Worm (Caenorhabditis elegans) whole organism, mixed stage, embryonic: Measurements from ENCODE around the gene F54D5.24.
A peak's percentile ranks its signal among the peaks of the same experiment; 100 is the strongest.

ENCODE experiments used
- M03D4.4 ChIP-seq: sonication (generic microtip); optimal IDR thresholded peaks from 2 replicates; lab custom pipeline; 2017; ENCODE audit warnings: mild to moderate bottlenecking, missing genetic modification characterization, missing compliant biosample characterization
- bed-3 ChIP-seq: fragments of 200-800 bp; sonication (Bioruptor generic); optimal IDR thresholded peaks from 3 replicates; lab custom pipeline; 2018; ENCODE audit warnings: mild to moderate bottlenecking, missing genetic modification characterization, moderate library complexity, missing compliant biosample characterization
- blmp-1 ChIP-seq: fragments of 150-350 bp; optimal IDR thresholded peaks from 2 replicates; lab custom pipeline; 2014; ENCODE audit warnings: missing biosample characterization, missing genetic modification characterization
- ceh-39 ChIP-seq: fragments of 150-350 bp; optimal IDR thresholded peaks from 2 replicates; lab custom pipeline; 2014; ENCODE audit warnings: missing biosample characterization, missing genetic modification characterization
- ceh-43 ChIP-seq: fragments of 200-800 bp; sonication (Bioruptor generic); optimal IDR thresholded peaks from 2 replicates; lab custom pipeline; 2018; ENCODE audit warnings: mild to moderate bottlenecking, missing genetic modification characterization, moderate library complexity, missing compliant biosample characterization
- ceh-83 ChIP-seq: fragments of 200-800 bp; sonication (Bioruptor generic); optimal IDR thresholded peaks from 2 replicates; lab custom pipeline; 2018; ENCODE audit warnings: mild to moderate bottlenecking, missing genetic modification characterization, missing compliant biosample characterization
- ces-1 ChIP-seq: fragments of 150-350 bp; optimal IDR thresholded peaks from 2 replicates; lab custom pipeline; 2014; ENCODE audit warnings: missing biosample characterization, missing genetic modification reagents, missing genetic modification characterization
- cnd-1 ChIP-seq: fragments of 200-800 bp; sonication (Bioruptor generic); optimal IDR thresholded peaks from 2 replicates; lab custom pipeline; 2018; ENCODE audit warnings: mild to moderate bottlenecking, missing genetic modification characterization, missing compliant biosample characterization
- drap-1 ChIP-seq: fragments of 200-800 bp; sonication (Bioruptor generic); optimal IDR thresholded peaks from 3 replicates; lab custom pipeline; 2018; ENCODE audit warnings: mild to moderate bottlenecking, missing genetic modification characterization, missing compliant biosample characterization
- elt-1 ChIP-seq: sonication (generic microtip); optimal IDR thresholded peaks from 2 replicates; lab custom pipeline; 2017; ENCODE audit warnings: missing genetic modification characterization, mild to moderate bottlenecking, missing compliant biosample characterization, antibody characterized with exemption, moderate library complexity, borderline replicate concordance; ENCODE audit not compliant: insufficient read depth
- elt-3 ChIP-seq: fragments of 150-350 bp; optimal IDR thresholded peaks from 2 replicates; lab custom pipeline; 2014; ENCODE audit warnings: missing biosample characterization, missing genetic modification characterization
- flh-1 ChIP-seq: fragments of 200-800 bp; sonication (Bioruptor generic); optimal IDR thresholded peaks from 2 replicates; lab custom pipeline; 2018; ENCODE audit warnings: mild to moderate bottlenecking, missing genetic modification characterization, moderate library complexity, missing compliant biosample characterization
- ham-2 ChIP-seq: fragments of 200-800 bp; sonication (Bioruptor generic); optimal IDR thresholded peaks from 2 replicates; lab custom pipeline; 2018; ENCODE audit warnings: mild to moderate bottlenecking, missing genetic modification characterization, missing compliant biosample characterization
- hlh-1 ChIP-seq: fragments of 150-350 bp; optimal IDR thresholded peaks from 2 replicates; lab custom pipeline; 2014; ENCODE audit warnings: missing biosample characterization, missing genetic modification reagents, missing genetic modification characterization
- lin-13 ChIP-seq: fragments of 150-350 bp; optimal IDR thresholded peaks from 2 replicates; lab custom pipeline; 2014; ENCODE audit warnings: missing biosample characterization, missing genetic modification characterization
- lin-32 ChIP-seq: fragments of 200-800 bp; sonication (Bioruptor generic); optimal IDR thresholded peaks from 2 replicates; lab custom pipeline; 2018; ENCODE audit warnings: mild to moderate bottlenecking, missing genetic modification characterization, missing compliant biosample characterization
- lsy-2 ChIP-seq: fragments of 150-350 bp; optimal IDR thresholded peaks from 2 replicates; lab custom pipeline; 2014; ENCODE audit warnings: missing biosample characterization, missing genetic modification characterization
- mab-5 ChIP-seq: fragments of 150-350 bp; optimal IDR thresholded peaks from 2 replicates; lab custom pipeline; 2014; ENCODE audit warnings: missing biosample characterization, missing genetic modification characterization
- mep-1 ChIP-seq: fragments of 150-350 bp; optimal IDR thresholded peaks from 2 replicates; lab custom pipeline; 2017; ENCODE audit warnings: missing biosample characterization, missing genetic modification reagents, missing genetic modification characterization, inconsistent platforms
- mls-2 ChIP-seq: sonication (generic microtip); optimal IDR thresholded peaks from 2 replicates; lab custom pipeline; 2016; ENCODE audit warnings: mild to moderate bottlenecking, missing genetic modification characterization, moderate library complexity, missing compliant biosample characterization
- nhr-12 ChIP-seq: fragments of 150-350 bp; optimal IDR thresholded peaks from 2 replicates; lab custom pipeline; 2014; ENCODE audit warnings: missing biosample characterization, missing genetic modification characterization
- nhr-2 ChIP-seq: fragments of 150-350 bp; optimal IDR thresholded peaks from 2 replicates; lab custom pipeline; 2014; ENCODE audit warnings: missing biosample characterization, missing genetic modification characterization
- nhr-237 ChIP-seq: fragments of 150-350 bp; optimal IDR thresholded peaks from 2 replicates; lab custom pipeline; 2014; ENCODE audit warnings: missing biosample characterization, missing genetic modification characterization
- nhr-28 ChIP-seq: fragments of 150-350 bp; optimal IDR thresholded peaks from 2 replicates; lab custom pipeline; 2014; ENCODE audit warnings: missing biosample characterization, missing genetic modification characterization
- nhr-76 ChIP-seq: sonication (generic microtip); optimal IDR thresholded peaks from 2 replicates; lab custom pipeline; 2017; ENCODE audit warnings: missing biosample characterization, missing genetic modification characterization
- pha-4 ChIP-seq: fragments of 150-350 bp; optimal IDR thresholded peaks from 2 replicates; lab custom pipeline; 2018; ENCODE audit warnings: missing biosample characterization, missing genetic modification reagents, missing genetic modification characterization
- sem-2 ChIP-seq: fragments of 200-800 bp; sonication (Bioruptor generic); optimal IDR thresholded peaks from 2 replicates; lab custom pipeline; 2018; ENCODE audit warnings: mild to moderate bottlenecking, missing genetic modification characterization, missing compliant biosample characterization
- snpc-4 ChIP-seq: fragments of 150-350 bp; optimal IDR thresholded peaks from 2 replicates; lab custom pipeline; 2014; ENCODE audit warnings: missing biosample characterization, missing genetic modification characterization
- sptf-1 ChIP-seq: sonication (generic microtip); optimal IDR thresholded peaks from 2 replicates; lab custom pipeline; 2017; ENCODE audit warnings: mild to moderate bottlenecking, missing genetic modification characterization, moderate library complexity, missing compliant biosample characterization
- tbx-8 ChIP-seq: fragments of 200-800 bp; sonication (Bioruptor generic); optimal IDR thresholded peaks from 2 replicates; lab custom pipeline; 2018; ENCODE audit warnings: mild to moderate bottlenecking, missing genetic modification characterization, moderate library complexity, missing compliant biosample characterization
- unc-120 ChIP-seq: sonication (generic microtip); optimal IDR thresholded peaks from 2 replicates; lab custom pipeline; 2017; ENCODE audit warnings: missing genetic modification characterization, missing compliant biosample characterization; ENCODE audit not compliant: poor library complexity, severe bottlenecking
- unc-39 ChIP-seq: fragments of 150-350 bp; optimal IDR thresholded peaks from 2 replicates; lab custom pipeline; 2014; ENCODE audit warnings: missing biosample characterization, missing genetic modification characterization
- unc-62 ChIP-seq: fragments of 150-350 bp; optimal IDR thresholded peaks from 2 replicates; lab custom pipeline; 2014; ENCODE audit warnings: missing biosample characterization, missing genetic modification reagents, missing genetic modification characterization
- zip-8 ChIP-seq: fragments of 150-350 bp; optimal IDR thresholded peaks from 2 replicates; lab custom pipeline; 2014; ENCODE audit warnings: missing biosample characterization, missing genetic modification characterization
- ztf-11 ChIP-seq: fragments of 150-350 bp; optimal IDR thresholded peaks from 2 replicates; lab custom pipeline; 2014; ENCODE audit warnings: missing biosample characterization, missing genetic modification characterization

The F54D5.24 gene

ce11 chrII:11545299-11545951 is 10.3 kb upstream of the F54D5.24 start, which contains the start of gene dnj-13:
Gene dnj-13 (plus strand): TSS chrII:11545701.
- peak; percentile 85 for TF ChIP-seq mls-2 (tag; lab: Kevin White, UChicago)
- peak; percentile 82 for TF ChIP-seq ceh-39 (tag; lab: Kevin White, UChicago)
- TF ChIP-seq ces-1 (GFP tag; lab: Kevin White, UChicago): peak; percentile 83
- TF ChIP-seq flh-1 (GFP tag; lab: Kevin White, UChicago): no peak
- TF ChIP-seq nhr-12: peak; percentile 43
- peak; percentile 12 for TF ChIP-seq ztf-11 (tag; lab: Kevin White, UChicago)
- peak; percentile 35 for TF ChIP-seq nhr-2 (tag; lab: Kevin White, UChicago)
- TF ChIP-seq nhr-237 (tag; lab: Kevin White, UChicago): peak; percentile 61
- peak; percentile 53 for TF ChIP-seq unc-62 (GFP tag; lab: Kevin White, UChicago)
- TF ChIP-seq hlh-1 (tag; lab: Kevin White, UChicago): peak; percentile 44
- no peak for TF ChIP-seq zip-8 (tag; lab: Kevin White, UChicago)
- TF ChIP-seq unc-120 (tag; lab: Kevin White, UChicago): peak; percentile 87
- TF ChIP-seq elt-1 (tag; lab: Kevin White, UChicago): no peak
- no peak for TF ChIP-seq lin-32 (GFP tag; lab: Kevin White, UChicago)
- TF ChIP-seq sptf-1: peak; percentile 93
- TF ChIP-seq ham-2 (GFP tag; lab: Kevin White, UChicago): peak; percentile 36
- TF ChIP-seq mep-1 (tag; lab: Kevin White, UChicago): peak; percentile 95
- peak; percentile 35 for TF ChIP-seq elt-3 (tag; lab: Kevin White, UChicago)
- no peak for TF ChIP-seq sem-2 (GFP tag; lab: Kevin White, UChicago)
- no peak for TF ChIP-seq mab-5 (tag; lab: Kevin White, UChicago)
- TF ChIP-seq drap-1 (GFP tag; lab: Kevin White, UChicago): peak; percentile 80
- peak; percentile 74 for TF ChIP-seq M03D4.4
- no peak for TF ChIP-seq unc-39 (tag; lab: Kevin White, UChicago)
- peak; percentile 10 for TF ChIP-seq nhr-28 (tag; lab: Kevin White, UChicago)
- peak; percentile 98 for TF ChIP-seq pha-4 (tag; lab: Kevin White, UChicago)
- no peak for TF ChIP-seq bed-3 (GFP tag; lab: Kevin White, UChicago)
- no peak for TF ChIP-seq ceh-43
- no peak for TF ChIP-seq ceh-83 (GFP tag; lab: Kevin White, UChicago)
- peak; percentile 93 for TF ChIP-seq lin-13 (tag; lab: Kevin White, UChicago)
- TF ChIP-seq nhr-76 (tag; lab: Kevin White, UChicago): no peak
- TF ChIP-seq lsy-2 (tag; lab: Kevin White, UChicago): peak; percentile 81
- TF ChIP-seq cnd-1 (tag; lab: Kevin White, UChicago): peak; percentile 70
- TF ChIP-seq tbx-8 (GFP tag; lab: Kevin White, UChicago): no peak
- TF ChIP-seq snpc-4: no peak
- TF ChIP-seq blmp-1 (tag; lab: Kevin White, UChicago): no peak
- TF ChIP-seq, all 35 proteins: peak for 21

ce11 chrII:11545952-11546325 is 9.8 kb upstream of the F54D5.24 start:
- TF ChIP-seq mep-1 (tag; lab: Kevin White, UChicago) (no peak), drap-1 (GFP tag; lab: Kevin White, UChicago) (no peak), ceh-43 (no peak), bed-3 (GFP tag; lab: Kevin White, UChicago) (no peak), lsy-2 (tag; lab: Kevin White, UChicago) (no peak), ztf-11 (tag; lab: Kevin White, UChicago) (no peak), lin-32 (GFP tag; lab: Kevin White, UChicago) (no peak), snpc-4 (no peak), M03D4.4 (no peak), tbx-8 (GFP tag; lab: Kevin White, UChicago) (no peak), blmp-1 (tag; lab: Kevin White, UChicago) (no peak)
- TF ChIP-seq, all 35 proteins: peak for 0

- TF ChIP-seq unc-120 (tag; lab: Kevin White, UChicago): peak; percentile 38
- TF ChIP-seq ham-2 (GFP tag; lab: Kevin White, UChicago): no peak
- no peak for TF ChIP-seq snpc-4
- TF ChIP-seq ceh-83 (GFP tag; lab: Kevin White, UChicago): no peak
- peak; percentile 9 for TF ChIP-seq M03D4.4
- TF ChIP-seq ceh-39 (tag; lab: Kevin White, UChicago): no peak
- peak; percentile 11 for TF ChIP-seq flh-1 (GFP tag; lab: Kevin White, UChicago)
- no peak for TF ChIP-seq pha-4 (tag; lab: Kevin White, UChicago)
- TF ChIP-seq cnd-1 (tag; lab: Kevin White, UChicago): no peak
- TF ChIP-seq hlh-1 (tag; lab: Kevin White, UChicago): peak; percentile 4
- no peak for TF ChIP-seq nhr-28 (tag; lab: Kevin White, UChicago)
- TF ChIP-seq sem-2 (GFP tag; lab: Kevin White, UChicago): no peak
- TF ChIP-seq mls-2 (tag; lab: Kevin White, UChicago): no peak
- TF ChIP-seq tbx-8 (GFP tag; lab: Kevin White, UChicago): no peak
- TF ChIP-seq ceh-43: peak; percentile 51
- no peak for TF ChIP-seq mep-1 (tag; lab: Kevin White, UChicago)
- TF ChIP-seq nhr-237 (tag; lab: Kevin White, UChicago): no peak
- no peak for TF ChIP-seq nhr-76 (tag; lab: Kevin White, UChicago)
- no peak for TF ChIP-seq ztf-11 (tag; lab: Kevin White, UChicago)
- no peak for TF ChIP-seq lin-13 (tag; lab: Kevin White, UChicago)
- peak; percentile 5 for TF ChIP-seq ces-1 (GFP tag; lab: Kevin White, UChicago)
- peak; percentile 8 for TF ChIP-seq elt-1 (tag; lab: Kevin White, UChicago)
- no peak for TF ChIP-seq lsy-2 (tag; lab: Kevin White, UChicago)
- no peak for TF ChIP-seq unc-39 (tag; lab: Kevin White, UChicago)
- TF ChIP-seq unc-62 (GFP tag; lab: Kevin White, UChicago): no peak
- TF ChIP-seq nhr-12: peak; percentile 3
- no peak for TF ChIP-seq zip-8 (tag; lab: Kevin White, UChicago)
Measured at ce11 chrII:11547254-11547687, 8.5 kb upstream of the F54D5.24 start, which contains the start of gene F54D5.7. Gene F54D5.7 (plus strand): TSS chrII:11547517.
